Worm (Caenorhabditis elegans): ENCODE results near the gene Y97E10C.1.

Y97E10C.1 gene

ce11 chrV:7708525-7708924, 20.2 kb upstream of the Y97E10C.1 start, which contains the start of gene ZK105.11:
ZK105.11 (minus strand) TSS chrV:7708625.
- TF ChIP-seq ceh-22 (tag; optimal IDR thresholded peaks at IDR 0.05) (no peak), lin-11 (tag; optimal IDR thresholded peaks at IDR 0.05) (no peak), dve-1 (tag; optimal IDR thresholded peaks at IDR 0.05) (no peak), pag-3 (tag; optimal IDR thresholded peaks at IDR 0.05; ENCODE audit: borderline replicate concordance) (no peak), sdc-2 (tag; optimal IDR thresholded peaks at IDR 0.05) (no peak), ceh-48 (tag; optimal IDR thresholded peaks at IDR 0.05) (no peak), F13H6.1 (tag; optimal IDR thresholded peaks at IDR 0.05) (no peak), ceh-2 (tag; optimal IDR thresholded peaks at IDR 0.05) (no peak), K09A11.1 (tag; optimal IDR thresholded peaks at IDR 0.05; ENCODE audit: insufficient read depth) (no peak), elt-2 (tag; optimal IDR thresholded peaks at IDR 0.05) (no peak), sox-2 (GFP tag; IDR thresholded peaks at IDR 0.05) (no peak), ceh-30 (tag; optimal IDR thresholded peaks at IDR 0.05) (no peak), ref-2 (tag; optimal IDR thresholded peaks at IDR 0.05) (no peak), ceh-6 (GFP tag; optimal IDR thresholded peaks at IDR 0.05) (no peak), ceh-34 (tag; optimal IDR thresholded peaks at IDR 0.05) (no peak), rnt-1 (tag; optimal IDR thresholded peaks at IDR 0.05) (no peak)

ce11 chrV:7713072-7713471, 15.6 kb upstream of the Y97E10C.1 start, which contains the start of gene ZK105.13:
ZK105.13 (minus strand) TSS chrV:7713172.
- no peak for TF ChIP-seq fax-1 (tag; optimal IDR thresholded peaks at IDR 0.05)
- TF ChIP-seq hlh-8 (tag; optimal IDR thresholded peaks at IDR 0.05): no peak
- TF ChIP-seq ceh-18 (tag; optimal IDR thresholded peaks at IDR 0.05): no peak
- no peak for TF ChIP-seq zip-5 (tag; optimal IDR thresholded peaks at IDR 0.05)
- TF ChIP-seq pqm-1 (tag; optimal IDR thresholded peaks at IDR 0.05): no peak
- TF ChIP-seq nhr-232 (tag; optimal IDR thresholded peaks at IDR 0.05): no peak
- no peak for TF ChIP-seq eyg-1 (tag; optimal IDR thresholded peaks at IDR 0.05)
- TF ChIP-seq nhr-11 (tag; optimal IDR thresholded peaks at IDR 0.05): no peak
- no peak for TF ChIP-seq odd-2 (tag; optimal IDR thresholded peaks at IDR 0.05)
- TF ChIP-seq pha-2 (tag; optimal IDR thresholded peaks at IDR 0.05): no peak
- TF ChIP-seq unc-42 (tag; optimal IDR thresholded peaks at IDR 0.05): no peak
- no peak for TF ChIP-seq T23F11.4 (GFP tag; optimal IDR thresholded peaks at IDR 0.05)
- no peak for TF ChIP-seq elt-4 (tag; optimal IDR thresholded peaks at IDR 0.05)
- no peak for TF ChIP-seq ceh-45 (GFP tag; IDR thresholded peaks at IDR 0.05)
- no peak for TF ChIP-seq ttx-3 (tag; optimal IDR thresholded peaks at IDR 0.05)
- TF ChIP-seq ceh-19 (GFP tag; optimal IDR thresholded peaks at IDR 0.05): no peak
- no peak for TF ChIP-seq sox-4 (tag; optimal IDR thresholded peaks at IDR 0.05)
- TF ChIP-seq sdc-2 (tag; optimal IDR thresholded peaks at IDR 0.05): no peak
- no peak for TF ChIP-seq pax-1 (tag; optimal IDR thresholded peaks at IDR 0.05)
- TF ChIP-seq ceh-22 (tag; optimal IDR thresholded peaks at IDR 0.05): no peak

- TF ChIP-seq pag-3 (tag; optimal IDR thresholded peaks at IDR 0.05; ENCODE audit: borderline replicate concordance): no peak
- TF ChIP-seq K02D7.2 (tag; optimal IDR thresholded peaks at IDR 0.05): no peak
- no peak for TF ChIP-seq madf-2 (tag; optimal IDR thresholded peaks at IDR 0.05)
These were observed 15.0 kb upstream of the Y97E10C.1 start, which contains the start of gene ZK105.1 for ce11 chrV:7713691-7714090. ZK105.1 (plus strand) TSS chrV:7713991.

ce11 chrV:7716034-7716433, 12.6 kb upstream of the Y97E10C.1 start, which contains the start of gene ZK105.12:
ZK105.12 (minus strand) TSS chrV:7716134.
- no peak for TF ChIP-seq che-1 (tag; optimal IDR thresholded peaks at IDR 0.05)

ce11 chrV:7717629-7718028, 11.1 kb upstream of the Y97E10C.1 start, which contains the start of gene ZK105.5:
ZK105.5 (minus strand) TSS chrV:7717729.
- TF ChIP-seq ref-2 (tag; optimal IDR thresholded peaks at IDR 0.05): no peak
- TF ChIP-seq ceh-14 (tag; optimal IDR thresholded peaks at IDR 0.05): no peak
- no peak for TF ChIP-seq ahr-1 (tag; optimal IDR thresholded peaks at IDR 0.05)
- no peak for TF ChIP-seq ceh-45 (GFP tag; IDR thresholded peaks at IDR 0.05)
- no peak for TF ChIP-seq ceh-6 (GFP tag; optimal IDR thresholded peaks at IDR 0.05)
- TF ChIP-seq hlh-6 (tag; optimal IDR thresholded peaks at IDR 0.05): no peak
- TF ChIP-seq T23F11.4 (GFP tag; optimal IDR thresholded peaks at IDR 0.05): no peak
- TF ChIP-seq pat-9 (tag; optimal IDR thresholded peaks at IDR 0.05): no peak
- TF ChIP-seq pqm-1 (tag; optimal IDR thresholded peaks at IDR 0.05): no peak
